Worm (Caenorhabditis elegans): ENCODE measurements around the gene srw-130.

The srw-130 gene

ce11 chrV:3535260-3535659 is 13.4 kb downstream of the srw-130 start, which contains the start of gene nhr-221:
TSS of gene nhr-221 (minus strand) at chrV:3535360.
- TF ChIP-seq ceh-20 (GFP tag; IDR thresholded peaks at IDR 0.05) (no peak), snpc-4 (tag; optimal IDR thresholded peaks at IDR 0.05) (no peak), cey-2 (tag; optimal IDR thresholded peaks at IDR 0.05; ENCODE audit: borderline replicate concordance, insufficient read depth) (no peak), lsy-2 (tag; optimal IDR thresholded peaks at IDR 0.05) (no peak), F44E2.7 (GFP tag; IDR thresholded peaks at IDR 0.05) (no peak), ztf-11 (tag; optimal IDR thresholded peaks at IDR 0.05) (no peak), ama-1 (optimal IDR thresholded peaks at IDR 0.05) (no peak), F26F4.8 (GFP tag; conservative IDR thresholded peaks at IDR 0.05) (no peak), ceh-82 (tag; optimal IDR thresholded peaks at IDR 0.05) (no peak), lin-15B (tag; optimal IDR thresholded peaks at IDR 0.05) (no peak), mes-2 (tag; optimal IDR thresholded peaks at IDR 0.05; ENCODE audit: poor library complexity, severe bottlenecking) (no peak), daf-12 (tag; optimal IDR thresholded peaks at IDR 0.05) (no peak), hmg-1.1 (GFP tag; IDR thresholded peaks at IDR 0.05) (no peak), zfp-2 (tag; optimal IDR thresholded peaks at IDR 0.05) (no peak), hif-1 (tag; optimal IDR thresholded peaks at IDR 0.05) (no peak), lin-39 (tag; optimal IDR thresholded peaks at IDR 0.05) (no peak), fkh-10 (GFP tag; optimal IDR thresholded peaks at IDR 0.05) (no peak), nhr-41 (GFP tag; IDR thresholded peaks at IDR 0.05) (no peak), daf-19 (GFP tag; conservative IDR thresholded peaks at IDR 0.05) (no peak)

ce11 chrV:3530403-3530802 is 18.3 kb downstream of the srw-130 start, which contains the start of gene srbc-66:
TSS of gene srbc-66 (plus strand) at chrV:3530703.
- TF ChIP-seq aly-2 (tag; optimal IDR thresholded peaks at IDR 0.05) (no peak), mes-2 (tag; optimal IDR thresholded peaks at IDR 0.05; ENCODE audit: poor library complexity, severe bottlenecking) (no peak), dve-1 (tag; optimal IDR thresholded peaks at IDR 0.05; ENCODE audit: insufficient read depth) (no peak), zfp-3 (GFP tag; conservative IDR thresholded peaks at IDR 0.05) (no peak), rbr-2 (tag; optimal IDR thresholded peaks at IDR 0.05) (no peak), ceh-44 (GFP tag; IDR thresholded peaks at IDR 0.05) (no peak), nhr-6 (tag; optimal IDR thresholded peaks at IDR 0.05) (no peak)

- TF ChIP-seq ZK337.2 (GFP tag; IDR thresholded peaks at IDR 0.05): no peak
These were observed 21.8 kb downstream of the srw-130 start, which contains the start of gene str-260 for ce11 chrV:3526882-3527281. TSS of gene str-260 (plus strand) at chrV:3527182.

- TF ChIP-seq ctbp-1 (GFP tag; IDR thresholded peaks at IDR 0.05) (no peak), cey-2 (tag; optimal IDR thresholded peaks at IDR 0.05; ENCODE audit: borderline replicate concordance, insufficient read depth) (no peak), lin-13 (GFP tag; optimal IDR thresholded peaks at IDR 0.05) (no peak), attf-4 (tag; optimal IDR thresholded peaks at IDR 0.05) (no peak), vab-7 (GFP tag; IDR thresholded peaks at IDR 0.05) (no peak), nhr-10 (tag; optimal IDR thresholded peaks at IDR 0.05) (no peak), egl-43 (GFP tag; IDR thresholded peaks at IDR 0.05) (no peak), spr-1 (tag; optimal IDR thresholded peaks at IDR 0.05) (no peak)
These were observed 23.7 kb downstream of the srw-130 start, which contains the start of gene T24A6.7 for ce11 chrV:3524970-3525369. TSS of gene T24A6.7 (plus strand) at chrV:3525270.

ce11 chrV:3523262-3523661 is 25.4 kb downstream of the srw-130 start, which contains the start of gene irg-1:
TSS of gene irg-1 (plus strand) at chrV:3523587.
- TF ChIP-seq unc-62 (GFP tag; optimal IDR thresholded peaks at IDR 0.05 in 1 of 2) (peak in 1 of 2 experiments; percentile 27), unc-62 (tag; optimal IDR thresholded peaks at IDR 0.05) (no peak), nhr-28 (tag; optimal IDR thresholded peaks at IDR 0.05) (peak; percentile 54), daf-16 (GFP tag; optimal IDR thresholded peaks at IDR 0.05) (no peak), daf-16 (tag; optimal IDR thresholded peaks at IDR 0.05) (peak; percentile 72), pha-4 (GFP tag; IDR thresholded peaks at IDR 0.05) (no peak), pha-4 (tag; optimal IDR thresholded peaks at IDR 0.05) (peak; percentile 30), lin-15B (tag; optimal IDR thresholded peaks at IDR 0.05) (no peak), pqm-1 (tag; optimal IDR thresholded peaks at IDR 0.05) (peak; percentile 4), aha-1 (tag) (peak; percentile 56), dmd-8 (GFP tag; IDR thresholded peaks at IDR 0.05) (no peak), nhr-77 (tag; optimal IDR thresholded peaks at IDR 0.05) (peak; percentile 37)

Measured in whole organism, L4 larva.